Fruit fly (Drosophila melanogaster): Measurements from ENCODE around the gene loco.
A peak's percentile ranks its signal among the peaks of the same experiment; 100 is the strongest.

loco gene

DNA sequence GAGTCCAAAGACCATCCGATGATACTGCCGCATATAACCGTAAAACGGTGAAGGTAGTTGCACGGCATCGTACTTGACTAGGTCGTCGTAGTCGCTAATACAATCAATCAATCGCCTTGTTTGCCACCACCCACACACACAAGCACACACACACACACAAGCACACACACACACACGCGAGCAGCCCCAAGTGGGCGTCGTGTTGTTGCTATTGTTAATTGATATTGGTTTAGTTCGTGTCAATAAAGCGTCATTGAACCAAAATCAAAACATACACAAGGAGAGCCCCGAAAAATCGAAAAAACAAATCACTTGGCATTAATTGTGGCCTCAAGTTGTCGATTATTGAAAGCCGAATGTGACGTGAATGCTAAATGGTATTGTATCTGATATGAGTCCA is 42.7 kb downstream of the loco start (continued):
- no peak for TF ChIP-seq phol (tag; optimal IDR thresholded peaks at IDR 0.05)
- TF ChIP-seq lilli (GFP tag; optimal IDR thresholded peaks at IDR 0.05), result no peak
- TF ChIP-seq dmrt99B (tag; optimal IDR thresholded peaks at IDR 0.05), result peak; percentile 34
- TF ChIP-seq CG1233 (GFP tag; optimal IDR thresholded peaks at IDR 0.05), result peak; percentile 54
- TF ChIP-seq CG2875 (GFP tag; optimal IDR thresholded peaks at IDR 0.05), result peak; percentile 27
- no peak for TF ChIP-seq mam (GFP tag; optimal IDR thresholded peaks at IDR 0.05)
- no peak for TF ChIP-seq CG34224 (GFP tag; IDR thresholded peaks at IDR 0.05; ENCODE audit: partially characterized antibody)
- no peak for TF ChIP-seq wdn (GFP tag; IDR thresholded peaks at IDR 0.05)
- TF ChIP-seq Dp (GFP tag; optimal IDR thresholded peaks at IDR 0.05), result no peak
- TF ChIP-seq Fer1 (GFP tag; optimal IDR thresholded peaks at IDR 0.05), result peak; percentile 51
- peak; percentile 40 for TF ChIP-seq luna (GFP tag; optimal IDR thresholded peaks at IDR 0.05)
- peak; percentile 29 for TF ChIP-seq CG3281 (GFP tag; optimal IDR thresholded peaks at IDR 0.05)
- TF ChIP-seq lab (GFP tag; optimal IDR thresholded peaks at IDR 0.05), result peak; percentile 91

DNA sequence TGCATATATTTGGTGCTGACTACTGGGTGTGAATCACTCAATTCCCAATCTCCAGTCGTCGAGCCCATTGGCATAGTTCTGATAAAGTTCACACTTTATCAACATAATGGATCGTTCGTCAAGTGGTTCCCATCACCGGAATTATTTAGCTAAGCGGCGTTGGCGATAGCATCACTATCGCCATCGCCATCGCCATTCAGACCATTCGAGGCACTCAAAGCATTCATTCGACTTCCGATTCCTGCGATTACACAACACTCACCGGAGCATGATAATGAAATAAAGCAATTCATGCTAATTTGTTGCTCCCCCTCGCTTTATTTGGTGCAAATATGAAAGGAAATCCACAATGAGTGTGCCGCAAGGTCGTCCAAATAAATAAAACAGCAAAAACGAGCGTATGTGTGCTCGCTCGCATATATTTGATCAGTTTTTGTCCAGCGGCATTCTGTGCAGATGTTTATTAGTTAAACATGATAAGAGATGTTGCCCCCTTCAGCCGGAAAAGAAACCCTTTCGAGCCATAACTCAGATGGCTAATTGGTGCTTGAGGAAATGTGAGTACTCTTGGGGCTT is 43.8 kb downstream of the loco start:
- TF ChIP-seq CG3838 (GFP tag; optimal IDR thresholded peaks at IDR 0.05), result no peak
- TF ChIP-seq Eip74EF (GFP tag; optimal IDR thresholded peaks at IDR 0.05), result peak in 1 of 2 experiments; percentile 9
- TF ChIP-seq sug (tag; optimal IDR thresholded peaks at IDR 0.05), result peak; percentile 88
- no peak for TF ChIP-seq CG3995 (GFP tag; optimal IDR thresholded peaks at IDR 0.05)
- peak; percentile 45 for TF ChIP-seq CG12769 (tag; optimal IDR thresholded peaks at IDR 0.05)
- TF ChIP-seq Sin3A (optimal IDR thresholded peaks at IDR 0.05), result no peak
- TF ChIP-seq CG16815 (GFP tag; optimal IDR thresholded peaks at IDR 0.05), result no peak
- no peak for TF ChIP-seq CG12659 (GFP tag; optimal IDR thresholded peaks at IDR 0.05)
- no peak for TF ChIP-seq lilli (GFP tag; optimal IDR thresholded peaks at IDR 0.05)
- TF ChIP-seq CG2116 (GFP tag; optimal IDR thresholded peaks at IDR 0.05), result no peak
- TF ChIP-seq gro (GFP tag; optimal IDR thresholded peaks at IDR 0.05), result peak; percentile 85
- no peak for TF ChIP-seq Deaf1 (tag; optimal IDR thresholded peaks at IDR 0.05)
- TF ChIP-seq CG8290 (GFP tag; optimal IDR thresholded peaks at IDR 0.05), result no peak
- peak in 1 of 2 experiments; percentile 5 for TF ChIP-seq CG8290 (tag; optimal IDR thresholded peaks at IDR 0.05)
- peak; percentile 30 for TF ChIP-seq CG18599 (GFP tag; optimal IDR thresholded peaks at IDR 0.05)
- peak; percentile 39; the same call in 1 of the 2 replicates for TF ChIP-seq Rfx (GFP tag; IDR thresholded peaks at IDR 0.05)
- TF ChIP-seq Pdp1 (GFP tag; optimal IDR thresholded peaks at IDR 0.05), result peak in 1 of 2 experiments; percentile 96
- no peak for TF ChIP-seq ssp (GFP tag; IDR thresholded peaks at IDR 0.05)
- TF ChIP-seq CG15514 (GFP tag; optimal IDR thresholded peaks at IDR 0.05), result peak; percentile 38
- peak; percentile 26 for TF ChIP-seq Vsx1 (GFP tag; optimal IDR thresholded peaks at IDR 0.05)
- peak; percentile 97 for TF ChIP-seq grn (GFP tag; optimal IDR thresholded peaks at IDR 0.05)
- TF ChIP-seq CG14014 (GFP tag; IDR thresholded peaks at IDR 0.05), result no peak
- no peak for TF ChIP-seq vvl (GFP tag; IDR thresholded peaks at IDR 0.05)
- no peak for TF ChIP-seq nau (GFP tag; optimal IDR thresholded peaks at IDR 0.05)
- peak; percentile 17 for TF ChIP-seq CG10543 (GFP tag; optimal IDR thresholded peaks at IDR 0.05)
- TF ChIP-seq insv (GFP tag; optimal IDR thresholded peaks at IDR 0.05), result no peak
- TF ChIP-seq sd (tag; optimal IDR thresholded peaks at IDR 0.05), result peak; percentile 86
- TF ChIP-seq Doc2 (GFP tag; IDR thresholded peaks at IDR 0.05), result no peak
- TF ChIP-seq CG34376 (GFP tag; optimal IDR thresholded peaks at IDR 0.05), result peak; percentile 80
- TF ChIP-seq CG3281 (GFP tag; optimal IDR thresholded peaks at IDR 0.05), result peak; percentile 4
- TF ChIP-seq tin (GFP tag; optimal IDR thresholded peaks at IDR 0.05), result no peak
- TF ChIP-seq Asciz (GFP tag; optimal IDR thresholded peaks at IDR 0.05), result no peak
- 0 out of 3 replicates have a peak, but pooled peaks have one; percentile 29 for TF ChIP-seq vnd (GFP tag; IDR thresholded peaks at IDR 0.05; ENCODE audit: partially characterized antibody)
- peak; percentile 59 for TF ChIP-seq Med (GFP tag)
- no peak for TF ChIP-seq CG8281 (tag; optimal IDR thresholded peaks at IDR 0.05)
- no peak for TF ChIP-seq ham (GFP tag; IDR thresholded peaks at IDR 0.05)
- TF ChIP-seq sens (GFP tag), result peak; percentile 71
- peak; percentile 13 for TF ChIP-seq cwo (GFP tag; optimal IDR thresholded peaks at IDR 0.05)
